Worm (Caenorhabditis elegans) whole organism, young adult: Measurements from ENCODE around the gene hlh-4.

Source experiments
- aptf-3 ChIP-seq: fragments of 200-800 bp; sonication (Bioruptor generic); IDR thresholded peaks from 2 replicates; pipeline ENCODE4 v1.3.6; 2022; ENCODE audit warnings: missing genetic modification characterization, missing compliant biosample characterization
- sptf-2 ChIP-seq: fragments of 200-800 bp; sonication (Bioruptor generic); optimal IDR thresholded peaks from 2 replicates; lab custom pipeline; 2018; ENCODE audit warnings: mild to moderate bottlenecking, missing genetic modification characterization, missing compliant biosample characterization
- unc-130 ChIP-seq: sonication (generic microtip); optimal IDR thresholded peaks from 2 replicates; lab custom pipeline; 2016; ENCODE audit warnings: missing genetic modification reagents, missing genetic modification characterization, missing compliant biosample characterization
- ztf-25 ChIP-seq: fragments of 200-800 bp; sonication (Bioruptor generic); IDR thresholded peaks from 2 replicates; pipeline ENCODE4 v1.3.6; 2022; ENCODE audit warnings: missing genetic modification reagents, missing genetic modification characterization, missing compliant biosample characterization

DNA sequence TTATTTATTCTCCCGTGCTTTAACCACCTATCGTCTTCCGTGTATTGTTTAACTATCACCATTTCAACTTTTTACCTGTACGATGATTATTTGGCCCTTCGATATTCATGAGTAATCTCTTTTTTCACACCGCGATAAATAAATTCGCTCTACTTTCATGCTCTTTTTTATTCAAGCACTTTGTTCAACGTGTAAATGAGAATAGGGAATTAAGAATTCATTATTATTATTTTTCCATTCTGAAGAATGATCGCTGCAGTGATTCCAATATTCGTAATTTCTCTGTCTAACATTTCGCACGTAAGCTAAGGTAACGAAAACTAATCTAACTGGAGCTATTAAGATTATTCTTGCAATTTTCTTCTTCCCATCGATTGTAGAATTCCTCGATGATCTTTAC is 9.8 kb upstream of the hlh-4 start, which contains the start of gene T05G5.4:
- TF ChIP-seq sptf-2 (GFP tag; lab: Kevin White, UChicago) (no peak), unc-130 (peak; percentile 12), ztf-25 (GFP tag; lab: Robert Waterston, UW) (0 out of 2 replicates have a peak, but pooled peaks have one; percentile 23), aptf-3 (GFP tag; lab: Robert Waterston, UW) (no peak)
